Worm (Caenorhabditis elegans) whole organism, L1 larva: ENCODE measurements around the gene F13C5.1.

Experiments
- C34B4.2 ChIP-seq: sonication (generic microtip); optimal IDR thresholded peaks from 2 replicates; lab custom pipeline; 2017; ENCODE audit warnings: mild to moderate bottlenecking, missing genetic modification characterization, missing compliant biosample characterization
- F16B12.6 ChIP-seq: fragments of 150-350 bp; optimal IDR thresholded peaks from 2 replicates; lab custom pipeline; 2014; ENCODE audit warnings: missing biosample characterization, missing genetic modification characterization
- aha-1 ChIP-seq: fragments of 150-350 bp; optimal IDR thresholded peaks from 2 replicates; lab custom pipeline; 2014; ENCODE audit warnings: missing biosample characterization, missing genetic modification characterization
- alr-1 ChIP-seq: fragments of 200-800 bp; sonication (Bioruptor generic); optimal IDR thresholded peaks from 2 replicates; lab custom pipeline; 2018; ENCODE audit warnings: borderline replicate concordance, mild to moderate bottlenecking, missing genetic modification characterization, missing compliant biosample characterization
- aly-2 ChIP-seq: fragments of 150-350 bp; optimal IDR thresholded peaks from 2 replicates; lab custom pipeline; 2014; ENCODE audit warnings: missing biosample characterization, missing genetic modification characterization
- ceh-63 ChIP-seq: fragments of 200-800 bp; sonication (Bioruptor generic); optimal IDR thresholded peaks from 2 replicates; lab custom pipeline; 2018; ENCODE audit warnings: mild to moderate bottlenecking, missing genetic modification characterization, missing compliant biosample characterization
- ceh-88 ChIP-seq: fragments of 200-800 bp; sonication (Bioruptor generic); IDR thresholded peaks from 2 replicates; pipeline ENCODE4 v1.3.6; 2022; ENCODE audit warnings: missing genetic modification characterization, missing compliant biosample characterization
- ceh-90 ChIP-seq: sonication (generic microtip); optimal IDR thresholded peaks from 2 replicates; lab custom pipeline; 2016; ENCODE audit warnings: missing genetic modification characterization, missing compliant biosample characterization
- dsc-1 ChIP-seq: sonication (generic microtip); optimal IDR thresholded peaks from 2 replicates; lab custom pipeline; 2016; ENCODE audit warnings: mild to moderate bottlenecking, missing genetic modification characterization, missing compliant biosample characterization
- efl-1 ChIP-seq, 4 experiments: fragments of 150-350 bp; optimal IDR thresholded peaks in 3 of 4; peaks in 1 of 4; 1 replicate in 1 of 4; 2 replicates in 3 of 4; lab custom pipeline; 2014; ENCODE audit warnings: missing biosample characterization in 2 of 4, missing genetic modification characterization in 2 of 4, missing genetic modification reagents in 2 of 4
- efl-3 ChIP-seq: fragments of 200-800 bp; sonication (Bioruptor generic); optimal IDR thresholded peaks from 2 replicates; lab custom pipeline; 2018; ENCODE audit warnings: mild to moderate bottlenecking, missing genetic modification characterization, missing compliant biosample characterization
- ets-5 ChIP-seq: fragments of 200-800 bp; sonication (Bioruptor generic); IDR thresholded peaks from 2 replicates; pipeline ENCODE4 v1.3.6; 2022; ENCODE audit warnings: missing genetic modification characterization, missing compliant biosample characterization
- fkh-10 ChIP-seq: sonication (generic microtip); optimal IDR thresholded peaks from 2 replicates; lab custom pipeline; 2017; ENCODE audit warnings: missing biosample characterization, missing genetic modification reagents, missing genetic modification characterization
- hlh-4 ChIP-seq: sonication (generic microtip); optimal IDR thresholded peaks from 2 replicates; lab custom pipeline; 2016; ENCODE audit warnings: mild to moderate bottlenecking, missing genetic modification characterization, missing compliant biosample characterization
- hpl-2 ChIP-seq: fragments of 150-350 bp; optimal IDR thresholded peaks from 2 replicates; lab custom pipeline; 2014; ENCODE audit warnings: missing biosample characterization, missing genetic modification reagents, missing genetic modification characterization
- lin-14 ChIP-seq: fragments of 200-800 bp; sonication (Bioruptor generic); optimal IDR thresholded peaks from 2 replicates; lab custom pipeline; 2018; ENCODE audit warnings: mild to moderate bottlenecking, missing genetic modification characterization, moderate library complexity, missing compliant biosample characterization
- lin-35 ChIP-seq, 2 experiments: fragments of 150-350 bp; optimal IDR thresholded peaks; 2 replicates each; lab custom pipeline; 2014; ENCODE audit warnings: missing biosample characterization in 2 of 2, missing genetic modification characterization in 2 of 2, missing genetic modification reagents in 2 of 2
- lsy-2 ChIP-seq, 2 experiments: fragments of 150-350 bp; optimal IDR thresholded peaks; 2 replicates each; lab custom pipeline; 2014; ENCODE audit warnings: missing biosample characterization in 2 of 2, missing genetic modification characterization in 2 of 2
- mdl-1 ChIP-seq, 2 experiments: fragments of 150-350 bp; optimal IDR thresholded peaks; 2 replicates each; lab custom pipeline; 2014 to 2017; ENCODE audit warnings: missing biosample characterization in 2 of 2, missing genetic modification characterization in 2 of 2, inconsistent platforms in 1 of 2
- mep-1 ChIP-seq: fragments of 150-350 bp; optimal IDR thresholded peaks from 2 replicates; lab custom pipeline; 2014; ENCODE audit warnings: missing biosample characterization, missing genetic modification characterization
- nhr-20 ChIP-seq: sonication (generic microtip); optimal IDR thresholded peaks from 2 replicates; lab custom pipeline; 2016; ENCODE audit warnings: mild to moderate bottlenecking, missing genetic modification characterization, missing compliant biosample characterization
- nhr-237 ChIP-seq: fragments of 150-350 bp; optimal IDR thresholded peaks from 2 replicates; lab custom pipeline; 2014; ENCODE audit warnings: missing biosample characterization, missing genetic modification characterization
- nhr-47 ChIP-seq: sonication (generic microtip); optimal IDR thresholded peaks from 2 replicates; lab custom pipeline; 2016; ENCODE audit warnings: mild to moderate bottlenecking, missing genetic modification characterization, moderate library complexity, missing compliant biosample characterization
- nhr-76 ChIP-seq: sonication (generic microtip); optimal IDR thresholded peaks from 2 replicates; lab custom pipeline; 2017; ENCODE audit warnings: missing biosample characterization, missing genetic modification characterization
- nhr-77 ChIP-seq: fragments of 150-350 bp; optimal IDR thresholded peaks from 2 replicates; lab custom pipeline; 2014; ENCODE audit warnings: missing biosample characterization, missing genetic modification characterization
- nhr-85 ChIP-seq: sonication (generic microtip); peaks from one replicate; lab custom pipeline; 2016; ENCODE audit warnings: missing genetic modification characterization, inconsistent platforms, missing compliant biosample characterization
- pax-3 ChIP-seq: fragments of 200-800 bp; sonication (Bioruptor generic); optimal IDR thresholded peaks from 2 replicates; lab custom pipeline; 2018; ENCODE audit warnings: mild to moderate bottlenecking, missing genetic modification characterization, moderate library complexity, missing compliant biosample characterization
- pqm-1 ChIP-seq: sonication (generic microtip); optimal IDR thresholded peaks from 3 replicates; lab custom pipeline; 2017; ENCODE audit warnings: missing biosample characterization, missing genetic modification characterization
- rnt-1 ChIP-seq: sonication (generic microtip); optimal IDR thresholded peaks from 2 replicates; lab custom pipeline; 2016; ENCODE audit warnings: mild to moderate bottlenecking, missing genetic modification characterization, moderate library complexity, missing compliant biosample characterization
- snpc-4 ChIP-seq: fragments of 150-350 bp; optimal IDR thresholded peaks from 2 replicates; lab custom pipeline; 2014; ENCODE audit warnings: missing biosample characterization, missing genetic modification characterization
- snu-23 ChIP-seq: sonication (generic microtip); optimal IDR thresholded peaks from 2 replicates; lab custom pipeline; 2016; ENCODE audit warnings: missing genetic modification characterization, missing compliant biosample characterization
- sptf-1 ChIP-seq: fragments of 150-350 bp; optimal IDR thresholded peaks from 2 replicates; lab custom pipeline; 2014; ENCODE audit warnings: missing biosample characterization, missing genetic modification characterization
- tbx-2 ChIP-seq: sonication (generic microtip); optimal IDR thresholded peaks from 2 replicates; lab custom pipeline; 2016; ENCODE audit warnings: missing genetic modification characterization, missing compliant biosample characterization
- unc-130 ChIP-seq: fragments of 150-350 bp; optimal IDR thresholded peaks from 2 replicates; lab custom pipeline; 2017; ENCODE audit warnings: missing biosample characterization, missing genetic modification characterization, inconsistent platforms
- unc-62 ChIP-seq: fragments of 150-350 bp; optimal IDR thresholded peaks from 2 replicates; lab custom pipeline; 2014; ENCODE audit warnings: missing biosample characterization, missing genetic modification reagents, missing genetic modification characterization
- vab-15 ChIP-seq: sonication (generic microtip); optimal IDR thresholded peaks from 2 replicates; lab custom pipeline; 2017; ENCODE audit warnings: missing genotype, mild to moderate bottlenecking, missing genetic modification characterization, missing compliant biosample characterization
- xbp-1 ChIP-seq: sonication (generic microtip); optimal IDR thresholded peaks from 2 replicates; lab custom pipeline; 2016; ENCODE audit warnings: missing genetic modification characterization, missing compliant biosample characterization
- zip-4 ChIP-seq: fragments of 200-800 bp; sonication (Bioruptor generic); optimal IDR thresholded peaks from 2 replicates; lab custom pipeline; 2018; ENCODE audit warnings: mild to moderate bottlenecking, missing genetic modification characterization, moderate library complexity, missing compliant biosample characterization

Gene F13C5.1

ce11 chrX:609553-609952, 7.6 kb downstream of the F13C5.1 start:
- TF ChIP-seq aly-2 (tag; lab: Kevin White, UChicago) (no peak), ceh-88 (GFP tag; lab: Robert Waterston, UW) (no peak), nhr-47 (no peak)
- TF ChIP-seq, all 84 proteins: peak for 0

ce11 chrX:612783-613182, 10.8 kb downstream of the F13C5.1 start:
- peak; percentile 58 for TF ChIP-seq snpc-4
- TF ChIP-seq C34B4.2 (tag; lab: Kevin White, UChicago) = no peak

- TF ChIP-seq aha-1 (no peak), nhr-20 (peak; percentile 2), lin-14 (GFP tag; lab: Kevin White, UChicago) (peak; percentile 20), hlh-4 (tag; lab: Kevin White, UChicago) (no peak), rnt-1 (tag; lab: Kevin White, UChicago) (peak; percentile 0), tbx-2 (tag; lab: Kevin White, UChicago) (peak; percentile 47), nhr-77 (tag; lab: Kevin White, UChicago) (peak; percentile 55), unc-62 (GFP tag; lab: Kevin White, UChicago) (no peak)
Observed at ce11 chrX:617730-618129, 15.8 kb downstream of the F13C5.1 start.

- TF ChIP-seq vab-15 (tag; lab: Kevin White, UChicago) (no peak), mdl-1 (tag; optimal IDR thresholded peaks at IDR 0.05; lab: Kevin White, UChicago) (no peak), tbx-2 (tag; lab: Kevin White, UChicago) (no peak), sptf-1 (tag; lab: Kevin White, UChicago) (no peak), zip-4 (GFP tag; lab: Kevin White, UChicago) (peak; percentile 35)
- TF ChIP-seq, all 84 proteins: peak for 1
Observed at ce11 chrX:621190-621589, 19.2 kb downstream of the F13C5.1 start, which contains the start of gene unc-96. TSS of gene unc-96 (minus strand) at chrX:621290.

ce11 chrX:621688-622087, 19.7 kb downstream of the F13C5.1 start:
- TF ChIP-seq alr-1 (tag; lab: Kevin White, UChicago) = no peak
- no peak for TF ChIP-seq ceh-90
- TF ChIP-seq F16B12.6 (tag; lab: Kevin White, UChicago) = no peak
- TF ChIP-seq rnt-1 (tag; lab: Kevin White, UChicago) = peak; percentile 23
- no peak for TF ChIP-seq ceh-88 (GFP tag; lab: Robert Waterston, UW)
- TF ChIP-seq pqm-1 = no peak
- no peak for TF ChIP-seq snu-23 (GFP tag; lab: Kevin White, UChicago)

- TF ChIP-seq nhr-76 (tag; lab: Kevin White, UChicago) = no peak
- no peak for TF ChIP-seq lsy-2 (tag; optimal IDR thresholded peaks at IDR 0.05; lab: Kevin White, UChicago)
- no peak for TF ChIP-seq efl-1 (optimal IDR thresholded peaks at IDR 0.05; lab: Kevin White, UChicago)
- peak in 1 of 2 experiments; percentile 68 for TF ChIP-seq efl-1 (GFP tag; optimal IDR thresholded peaks at IDR 0.05 in 1 of 2; lab: Kevin White, UChicago)
Observed at ce11 chrX:629134-629533, 27.2 kb downstream of the F13C5.1 start, which contains the start of gene M6.4. TSS of gene M6.4 (plus strand) at chrX:629188.

- TF ChIP-seq ceh-88 (GFP tag; lab: Robert Waterston, UW) (no peak), efl-3 (no peak), nhr-20 (no peak), nhr-85 (tag; lab: Kevin White, UChicago) (no peak), dsc-1 (tag; lab: Kevin White, UChicago) (no peak), hpl-2 (GFP tag; lab: Kevin White, UChicago) (no peak), fkh-10 (GFP tag; lab: Kevin White, UChicago) (no peak), snu-23 (GFP tag; lab: Kevin White, UChicago) (no peak), xbp-1 (no peak), unc-130 (tag; lab: Kevin White, UChicago) (no peak), lin-35 (GFP tag; optimal IDR thresholded peaks at IDR 0.05; lab: Kevin White, UChicago) (no peak), ceh-63 (GFP tag; lab: Kevin White, UChicago) (no peak), ets-5 (no peak), mep-1 (tag; lab: Kevin White, UChicago) (no peak), pax-3 (tag; lab: Kevin White, UChicago) (no peak), nhr-237 (tag; lab: Kevin White, UChicago) (no peak), mdl-1 (tag; optimal IDR thresholded peaks at IDR 0.05; lab: Kevin White, UChicago) (no peak)
Observed at ce11 chrX:636893-637292, 34.9 kb downstream of the F13C5.1 start, which contains the start of gene pha-2. TSS of gene pha-2 (minus strand) at chrX:636993.
